Worm (Caenorhabditis elegans) whole organism, young adult: Measurements from ENCODE around the gene F31F7.2.

Experiments used
- B0019.2 ChIP-seq: fragments of 200-800 bp; sonication (Bioruptor generic); conservative IDR thresholded peaks from 2 replicates; pipeline ENCODE4 v1.3.6; 2022; ENCODE audit warnings: missing genetic modification reagents, missing genetic modification characterization, missing compliant biosample characterization
- B0035.1 ChIP-seq: sonication (generic microtip); optimal IDR thresholded peaks from 2 replicates; lab custom pipeline; 2016; ENCODE audit warnings: missing genetic modification characterization, mild to moderate bottlenecking, missing compliant biosample characterization, missing genotype, missing genetic modification reagents
- B0261.1 ChIP-seq: sonication (generic microtip); optimal IDR thresholded peaks from 2 replicates; lab custom pipeline; 2016; ENCODE audit warnings: mild to moderate bottlenecking, missing genetic modification characterization, moderate library complexity, missing compliant biosample characterization
- B0336.3 ChIP-seq: fragments of 200-800 bp; sonication (Bioruptor generic); IDR thresholded peaks from 2 replicates; pipeline ENCODE4 v1.3.6; 2022; ENCODE audit warnings: missing genetic modification characterization, missing compliant biosample characterization
- C17E4.6 ChIP-seq: fragments of 200-800 bp; sonication (Bioruptor generic); IDR thresholded peaks from 2 replicates; pipeline ENCODE4 v1.3.6; 2022; ENCODE audit warnings: missing genetic modification reagents, missing genetic modification characterization, missing compliant biosample characterization
- F10E7.11 ChIP-seq: sonication (generic microtip); optimal IDR thresholded peaks from 2 replicates; lab custom pipeline; 2017; ENCODE audit warnings: mild to moderate bottlenecking, missing genetic modification characterization, moderate library complexity, missing compliant biosample characterization
- F52B5.7 ChIP-seq: sonication (generic microtip); optimal IDR thresholded peaks from 2 replicates; lab custom pipeline; 2016; ENCODE audit warnings: mild to moderate bottlenecking, missing genetic modification characterization, missing compliant biosample characterization
- F57A8.1 ChIP-seq: fragments of 200-800 bp; sonication (Bioruptor generic); optimal IDR thresholded peaks from 2 replicates; lab custom pipeline; 2018; ENCODE audit warnings: mild to moderate bottlenecking, missing genetic modification characterization, moderate library complexity, missing compliant biosample characterization
- K11D2.4 ChIP-seq: fragments of 200-800 bp; sonication (Bioruptor generic); IDR thresholded peaks from 2 replicates; pipeline ENCODE4 v1.3.6; 2022; ENCODE audit warnings: missing genetic modification reagents, missing genetic modification characterization, missing compliant biosample characterization
- Y53G8AR.9 ChIP-seq: fragments of 200-800 bp; sonication (Bioruptor generic); conservative IDR thresholded peaks from 2 replicates; pipeline ENCODE4 v1.3.6; 2022; ENCODE audit warnings: missing genetic modification reagents, missing genetic modification characterization, missing compliant biosample characterization
- Y56A3A.18 ChIP-seq: fragments of 200-800 bp; sonication (Bioruptor generic); IDR thresholded peaks from 2 replicates; pipeline ENCODE4 v1.3.6; 2022; ENCODE audit warnings: missing genetic modification reagents, missing genetic modification characterization, missing compliant biosample characterization
- ZK185.1 ChIP-seq: sonication (generic microtip); optimal IDR thresholded peaks from 2 replicates; lab custom pipeline; 2016; ENCODE audit warnings: mild to moderate bottlenecking, missing genetic modification characterization, missing compliant biosample characterization; ENCODE audit not compliant: poor library complexity, severe bottlenecking
- ama-1 ChIP-seq, 3 experiments: fragments of 150-350 bp in 1 of 3; sonication (generic microtip) in 2 of 3; optimal IDR thresholded peaks; 2 replicates each; lab custom pipeline; 2014 to 2018; ENCODE audit warnings: missing biosample characterization in 2 of 3, missing genetic modification characterization in 2 of 3, missing genetic modification reagents in 2 of 3
- aptf-3 ChIP-seq: fragments of 200-800 bp; sonication (Bioruptor generic); IDR thresholded peaks from 2 replicates; pipeline ENCODE4 v1.3.6; 2022; ENCODE audit warnings: missing genetic modification characterization, missing compliant biosample characterization
- atf-7 ChIP-seq: sonication (generic microtip); optimal IDR thresholded peaks from 2 replicates; lab custom pipeline; 2017; ENCODE audit warnings: mild to moderate bottlenecking, missing genetic modification characterization, missing compliant biosample characterization
- athp-1 ChIP-seq: sonication (generic microtip); optimal IDR thresholded peaks from 2 replicates; lab custom pipeline; 2017; ENCODE audit warnings: mild to moderate bottlenecking, missing genetic modification characterization, missing compliant biosample characterization
- bed-1 ChIP-seq: fragments of 200-800 bp; sonication (Bioruptor generic); IDR thresholded peaks from 2 replicates; pipeline ENCODE4 v1.3.6; 2022; ENCODE audit warnings: missing genetic modification reagents, missing genetic modification characterization, missing compliant biosample characterization
- cebp-1 ChIP-seq, 2 experiments: fragments of 200-800 bp in 1 of 2; sonication (Bioruptor generic) in 1 of 2; sonication (generic microtip) in 1 of 2; IDR thresholded peaks in 1 of 2; optimal IDR thresholded peaks in 1 of 2; 2 replicates each; pipeline versions ENCODE4 v1.3.6 to Lab custom; 2017 to 2022; ENCODE audit warnings: missing compliant biosample characterization in 2 of 2, missing genetic modification characterization in 2 of 2, mild to moderate bottlenecking in 1 of 2, missing genetic modification reagents in 1 of 2, moderate library complexity in 1 of 2
- cebp-2 ChIP-seq: fragments of 200-800 bp; sonication (Bioruptor generic); IDR thresholded peaks from 2 replicates; pipeline ENCODE4 v1.3.6; 2022; ENCODE audit warnings: missing genetic modification characterization, missing compliant biosample characterization
- ceh-58 ChIP-seq: fragments of 200-800 bp; sonication (Bioruptor generic); IDR thresholded peaks from 2 replicates; pipeline ENCODE4 v1.3.6; 2022; ENCODE audit warnings: missing genetic modification characterization, missing compliant biosample characterization
- chd-7 ChIP-seq: sonication (generic microtip); optimal IDR thresholded peaks from 2 replicates; lab custom pipeline; 2016; ENCODE audit warnings: mild to moderate bottlenecking, missing genetic modification characterization, moderate library complexity, missing compliant biosample characterization
- dpff-1 ChIP-seq: sonication (generic microtip); optimal IDR thresholded peaks from 2 replicates; lab custom pipeline; 2017; ENCODE audit warnings: mild to moderate bottlenecking, missing genetic modification characterization, missing compliant biosample characterization
- egl-18 ChIP-seq: fragments of 200-800 bp; sonication (Bioruptor generic); IDR thresholded peaks from 2 replicates; pipeline ENCODE4 v1.3.6; 2022; ENCODE audit warnings: missing genetic modification reagents, missing genetic modification characterization, missing compliant biosample characterization
- him-1 ChIP-seq: sonication (generic microtip); optimal IDR thresholded peaks from 2 replicates; lab custom pipeline; 2016; ENCODE audit warnings: missing genotype, missing genetic modification reagents, missing genetic modification characterization, missing compliant biosample characterization
- lin-26 ChIP-seq: fragments of 200-800 bp; sonication (Bioruptor generic); IDR thresholded peaks from 2 replicates; pipeline ENCODE4 v1.3.6; 2022; ENCODE audit warnings: missing genetic modification reagents, missing genetic modification characterization, missing compliant biosample characterization
- lir-1 ChIP-seq: fragments of 200-800 bp; sonication (Bioruptor generic); conservative IDR thresholded peaks from 2 replicates; pipeline ENCODE4 v1.3.6; 2022; ENCODE audit warnings: missing genetic modification reagents, missing genetic modification characterization, missing compliant biosample characterization
- madf-3 ChIP-seq: fragments of 200-800 bp; sonication (Bioruptor generic); IDR thresholded peaks from 2 replicates; pipeline ENCODE4 v1.3.6; 2022; ENCODE audit warnings: missing genetic modification reagents, missing genetic modification characterization, missing compliant biosample characterization
- mcd-1 ChIP-seq: fragments of 200-800 bp; sonication (Bioruptor generic); IDR thresholded peaks from 2 replicates; pipeline ENCODE4 v1.3.6; 2022; ENCODE audit warnings: missing genetic modification reagents, missing genetic modification characterization, missing compliant biosample characterization
- nfya-2 ChIP-seq: fragments of 200-800 bp; sonication (Bioruptor generic); IDR thresholded peaks from 2 replicates; pipeline ENCODE4 v1.3.6; 2022; ENCODE audit warnings: missing genetic modification reagents, missing genetic modification characterization, missing compliant biosample characterization
- nfyb-1 ChIP-seq: fragments of 200-800 bp; sonication (Bioruptor generic); IDR thresholded peaks from 2 replicates; pipeline ENCODE4 v1.3.6; 2022; ENCODE audit warnings: missing genetic modification reagents, missing genetic modification characterization, missing compliant biosample characterization
- nhr-179 ChIP-seq: sonication (generic microtip); optimal IDR thresholded peaks from 2 replicates; lab custom pipeline; 2016; ENCODE audit warnings: mild to moderate bottlenecking, missing genetic modification characterization, missing compliant biosample characterization
- rcor-1 ChIP-seq: fragments of 200-800 bp; sonication (Bioruptor generic); IDR thresholded peaks from 2 replicates; pipeline ENCODE4 v1.3.6; 2022; ENCODE audit warnings: missing genetic modification reagents, missing genetic modification characterization, missing compliant biosample characterization
- rpc-1 ChIP-seq, 2 experiments: fragments of 150-350 bp in 1 of 2; sonication (generic microtip) in 1 of 2; optimal IDR thresholded peaks; 2 replicates each; lab custom pipeline; 2014 to 2018; ENCODE audit warnings: missing biosample characterization in 1 of 2, missing genetic modification characterization in 1 of 2, missing genetic modification reagents in 1 of 2, missing genotype in 1 of 2
- sdz-38 ChIP-seq: sonication (generic microtip); optimal IDR thresholded peaks from 2 replicates; lab custom pipeline; 2016; ENCODE audit warnings: missing genotype, missing genetic modification characterization, missing compliant biosample characterization
- snpc-3.4 ChIP-seq: sonication (generic microtip); optimal IDR thresholded peaks from 2 replicates; lab custom pipeline; 2017; ENCODE audit warnings: missing genetic modification characterization, mild to moderate bottlenecking, missing compliant biosample characterization, antibody characterized with exemption, moderate library complexity, missing genotype, missing genetic modification reagents
- unc-62 ChIP-seq: fragments of 150-350 bp; optimal IDR thresholded peaks from 2 replicates; lab custom pipeline; 2014; ENCODE audit warnings: missing biosample characterization, missing genetic modification reagents, missing genetic modification characterization
- zim-3 ChIP-seq: sonication (generic microtip); optimal IDR thresholded peaks from 2 replicates; lab custom pipeline; 2017; ENCODE audit warnings: mild to moderate bottlenecking, missing genetic modification characterization, moderate library complexity, missing compliant biosample characterization
- ztf-18 ChIP-seq: sonication (generic microtip); optimal IDR thresholded peaks from 2 replicates; lab custom pipeline; 2016; ENCODE audit warnings: missing genotype, mild to moderate bottlenecking, missing genetic modification characterization, missing compliant biosample characterization
- ztf-22 ChIP-seq: fragments of 200-800 bp; sonication (Bioruptor generic); optimal IDR thresholded peaks from 2 replicates; lab custom pipeline; 2018; ENCODE audit warnings: mild to moderate bottlenecking, missing genetic modification characterization, moderate library complexity, missing compliant biosample characterization
- ztf-28 ChIP-seq: fragments of 200-800 bp; sonication (Bioruptor generic); IDR thresholded peaks from 2 replicates; pipeline ENCODE4 v1.3.6; 2022; ENCODE audit warnings: missing genetic modification reagents, missing genetic modification characterization, missing compliant biosample characterization

F31F7.2 gene

DNA sequence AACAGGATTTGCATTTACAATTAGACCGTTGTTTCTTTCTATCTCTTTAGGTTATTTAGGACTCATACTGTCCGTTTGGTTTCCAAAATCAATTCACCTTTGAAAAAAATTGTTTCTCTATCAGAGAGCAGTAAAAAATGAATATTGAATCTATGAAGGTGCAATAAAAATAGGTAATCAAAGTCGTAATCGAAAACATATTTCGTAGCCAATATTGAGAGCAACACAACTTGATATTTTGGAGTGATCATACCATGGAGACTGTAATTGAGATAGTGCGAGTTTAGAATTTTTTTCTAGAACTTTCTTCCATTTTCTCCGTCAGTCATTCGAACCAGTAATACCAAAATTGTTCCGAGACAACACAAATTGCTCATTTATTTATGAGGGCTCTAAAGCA lies at the start of gene F31F7.2:
Gene F31F7.2 (plus strand): TSS at position 301 of the 400 bp plus-strand sequence.
- TF ChIP-seq K11D2.4, result no peak
- TF ChIP-seq ztf-28 (GFP tag; lab: Robert Waterston, UW), result no peak
- TF ChIP-seq nhr-179 (tag; lab: Kevin White, UChicago), result no peak
- no peak for TF ChIP-seq C17E4.6 (GFP tag; lab: Robert Waterston, UW)
- no peak for TF ChIP-seq sdz-38 (tag; lab: Kevin White, UChicago)
- no peak for TF ChIP-seq lir-1

DNA sequence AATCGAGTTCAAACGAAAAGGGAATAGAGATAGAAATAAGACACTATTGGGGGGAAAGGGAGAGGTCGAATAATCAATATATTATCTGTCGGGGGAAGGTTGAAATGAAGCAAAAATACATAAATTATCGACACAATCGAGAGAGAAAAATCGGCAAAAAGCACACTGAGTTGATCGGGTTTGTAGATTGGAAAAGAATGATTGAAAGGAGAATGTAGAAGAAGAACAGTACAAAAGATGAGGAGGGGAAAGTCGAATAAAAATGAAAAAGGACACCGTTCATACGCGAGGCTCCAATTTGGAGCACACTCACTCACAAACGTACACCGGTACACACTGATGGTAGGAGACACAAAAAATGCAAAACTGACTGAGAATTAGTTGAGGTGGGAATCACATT lies 49.4 kb upstream of the F31F7.2 start:
- TF ChIP-seq aptf-3, result 0 out of 2 replicates have a peak, but pooled peaks have one; percentile 11
- no peak for TF ChIP-seq unc-62 (GFP tag; lab: Kevin White, UChicago)
- TF ChIP-seq him-1 (tag; lab: Kevin White, UChicago), result no peak
- TF ChIP-seq chd-7 (tag; lab: Kevin White, UChicago), result peak; percentile 44
- peak; percentile 43 for TF ChIP-seq ztf-22 (GFP tag; lab: Kevin White, UChicago)
- peak; percentile 22 for TF ChIP-seq ama-1 (optimal IDR thresholded peaks at IDR 0.05; lab: Kevin White, UChicago)
- TF ChIP-seq ama-1 (GFP tag; optimal IDR thresholded peaks at IDR 0.05; lab: Kevin White, UChicago), result no peak
- no peak for TF ChIP-seq F10E7.11 (tag; lab: Kevin White, UChicago)
- peak; percentile 23 for TF ChIP-seq Y53G8AR.9 (GFP tag; lab: Robert Waterston, UW)
- TF ChIP-seq Y56A3A.18, result peak; percentile 29; the same call in 1 of the 2 replicates
- 0 out of 2 replicates have a peak, but pooled peaks have one; percentile 21 for TF ChIP-seq lin-26 (GFP tag; lab: Robert Waterston, UW)
- TF ChIP-seq snpc-3.4 (tag; lab: Kevin White, UChicago), result peak; percentile 3
- no peak for TF ChIP-seq rpc-1 (optimal IDR thresholded peaks at IDR 0.05; lab: Kevin White, UChicago)
- TF ChIP-seq rpc-1 (tag; optimal IDR thresholded peaks at IDR 0.05; lab: Kevin White, UChicago), result no peak
- 0 out of 2 replicates have a peak, but pooled peaks have one; percentile 8 for TF ChIP-seq B0019.2
- TF ChIP-seq egl-18, result no peak
- TF ChIP-seq nfya-2 (GFP tag; lab: Robert Waterston, UW), result 0 out of 2 replicates have a peak, but pooled peaks have one; percentile 2
- 0 out of 2 replicates have a peak, but pooled peaks have one; percentile 44 for TF ChIP-seq bed-1 (GFP tag; lab: Robert Waterston, UW)
- no peak for TF ChIP-seq F57A8.1 (GFP tag; lab: Kevin White, UChicago)
- TF ChIP-seq athp-1 (tag; lab: Kevin White, UChicago), result peak; percentile 43
- peak; percentile 8 for TF ChIP-seq dpff-1 (tag; lab: Kevin White, UChicago)
- no peak for TF ChIP-seq B0336.3
- 0 out of 2 replicates have a peak, but pooled peaks have one; percentile 32 for TF ChIP-seq madf-3

DNA sequence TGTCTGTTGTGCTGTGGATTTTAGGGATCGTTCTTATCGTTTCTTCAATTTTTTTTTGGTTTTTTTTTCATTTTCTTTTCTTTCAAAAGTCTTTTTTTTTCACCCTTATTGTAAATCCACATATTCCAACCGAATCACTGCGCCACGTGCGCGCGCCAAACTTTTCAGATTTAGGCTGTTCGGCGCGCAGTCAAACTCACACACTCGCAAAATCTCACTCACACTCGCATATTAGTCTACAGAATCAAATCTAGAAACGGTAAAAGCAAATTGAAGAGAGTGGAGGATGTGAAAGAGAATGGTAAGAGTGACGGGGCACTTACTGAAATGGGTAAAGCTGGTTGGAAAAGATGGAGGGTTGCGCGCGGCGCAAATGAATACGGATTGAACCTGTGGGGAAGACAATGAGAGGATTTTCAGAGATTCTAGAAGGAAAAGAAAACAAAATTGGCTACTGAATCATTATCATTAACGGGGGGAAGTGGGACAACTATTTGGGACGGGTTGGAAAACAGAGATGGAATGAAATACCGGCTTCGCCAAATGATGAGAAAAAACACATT lies 48.4 kb upstream of the F31F7.2 start:
- TF ChIP-seq ztf-18 (tag; lab: Kevin White, UChicago), result no peak
- TF ChIP-seq cebp-1 (GFP tag; IDR thresholded peaks at IDR 0.05; lab: Robert Waterston, UW), result 0 out of 2 replicates have a peak, but pooled peaks have one; percentile 25
- TF ChIP-seq cebp-1 (tag; optimal IDR thresholded peaks at IDR 0.05; lab: Kevin White, UChicago), result no peak
- 0 out of 2 replicates have a peak, but pooled peaks have one; percentile 27 for TF ChIP-seq nfya-2 (GFP tag; lab: Robert Waterston, UW)
- 0 out of 2 replicates have a peak, but pooled peaks have one; percentile 6 for TF ChIP-seq aptf-3
- TF ChIP-seq F52B5.7 (tag; lab: Kevin White, UChicago), result peak; percentile 30
- peak; percentile 80 for TF ChIP-seq Y56A3A.18
- TF ChIP-seq chd-7 (tag; lab: Kevin White, UChicago), result peak; percentile 65
- peak; percentile 22; the same call in 1 of the 2 replicates for TF ChIP-seq K11D2.4
- TF ChIP-seq ZK185.1 (tag; lab: Kevin White, UChicago), result no peak
- TF ChIP-seq ama-1 (optimal IDR thresholded peaks at IDR 0.05; lab: Kevin White, UChicago), result peak; percentile 65
- peak in 1 of 2 experiments; percentile 69 for TF ChIP-seq ama-1 (GFP tag; optimal IDR thresholded peaks at IDR 0.05; lab: Kevin White, UChicago)
- TF ChIP-seq mcd-1 (GFP tag; lab: Robert Waterston, UW), result peak; percentile 34; the same call in 1 of the 2 replicates
- 0 out of 2 replicates have a peak, but pooled peaks have one; percentile 49 for TF ChIP-seq nfyb-1 (GFP tag; lab: Robert Waterston, UW)
- no peak for TF ChIP-seq atf-7 (tag; lab: Kevin White, UChicago)
- no peak for TF ChIP-seq ceh-58 (GFP tag; lab: Robert Waterston, UW)
- TF ChIP-seq him-1 (tag; lab: Kevin White, UChicago), result no peak
- peak; percentile 14; the same call in 1 of the 2 replicates for TF ChIP-seq B0336.3
- TF ChIP-seq zim-3 (tag; lab: Kevin White, UChicago), result peak; percentile 88
- peak; percentile 5; the same call in 1 of the 2 replicates for TF ChIP-seq rcor-1 (GFP tag; lab: Robert Waterston, UW)
- TF ChIP-seq cebp-2, result 0 out of 2 replicates have a peak, but pooled peaks have one; percentile 2
- TF ChIP-seq B0035.1 (tag; lab: Kevin White, UChicago), result no peak
- TF ChIP-seq B0261.1 (tag; lab: Kevin White, UChicago), result no peak
